Fruit fly (Drosophila melanogaster): ENCODE data around the gene CG4766.
A peak's percentile ranks its signal among the peaks of the same experiment; 100 is the strongest.

The CG4766 gene

DNA sequence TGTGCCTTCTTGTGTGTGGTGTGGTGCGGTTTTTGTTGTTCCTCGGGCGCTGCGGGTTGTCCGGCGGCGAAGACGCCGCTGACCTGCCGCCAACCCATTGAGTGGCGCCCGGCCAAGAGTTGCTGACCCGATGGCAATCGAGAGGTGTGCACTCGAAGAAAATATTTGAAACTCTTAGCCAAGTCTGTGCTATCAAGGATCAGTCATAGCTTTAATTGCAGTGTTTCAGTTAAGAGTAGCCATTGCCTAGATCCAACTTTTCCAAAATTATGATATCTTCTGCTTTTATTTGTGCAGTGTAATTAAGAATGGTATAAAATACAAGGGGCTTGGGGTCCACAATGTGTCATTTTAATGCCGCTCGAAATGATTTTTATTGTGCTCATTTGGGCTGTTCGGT lies 24.0 kb upstream of the CG4766 start (continued):
- no peak for TF ChIP-seq HmgD (GFP tag; optimal IDR thresholded peaks at IDR 0.05)
- TF ChIP-seq CG2202 (tag; optimal IDR thresholded peaks at IDR 0.05), result peak; percentile 50
- peak; percentile 34 for TF ChIP-seq pb (GFP tag; optimal IDR thresholded peaks at IDR 0.05)
- peak; percentile 1 for TF ChIP-seq NfI (GFP tag; optimal IDR thresholded peaks at IDR 0.05)
- TF ChIP-seq TFAM (GFP tag; optimal IDR thresholded peaks at IDR 0.05), result no peak
- TF ChIP-seq BtbVII (GFP tag; optimal IDR thresholded peaks at IDR 0.05), result no peak
- no peak for TF ChIP-seq Atf6 (GFP tag; IDR thresholded peaks at IDR 0.05)
- TF ChIP-seq CG11247 (GFP tag; IDR thresholded peaks at IDR 0.05), result no peak
- TF ChIP-seq fd3F (GFP tag; optimal IDR thresholded peaks at IDR 0.05), result no peak
- TF ChIP-seq CG6813 (GFP tag; optimal IDR thresholded peaks at IDR 0.05), result no peak
- TF ChIP-seq oc (tag; optimal IDR thresholded peaks at IDR 0.05), result peak; percentile 44
- no peak for TF ChIP-seq CG11696 (GFP tag; IDR thresholded peaks at IDR 0.05)
- no peak for TF ChIP-seq CG10147 (GFP tag; optimal IDR thresholded peaks at IDR 0.05)
- no peak for TF ChIP-seq slbo (GFP tag; IDR thresholded peaks at IDR 0.05)
- peak; percentile 54 for TF ChIP-seq NC2β (GFP tag; optimal IDR thresholded peaks at IDR 0.05)
- TF ChIP-seq Opbp (GFP tag; IDR thresholded peaks at IDR 0.05; ENCODE audit: partially characterized antibody), result no peak
- TF ChIP-seq MESR4 (GFP tag; optimal IDR thresholded peaks at IDR 0.05), result no peak
- TF ChIP-seq Hr78 (GFP tag; optimal IDR thresholded peaks at IDR 0.05), result peak in 1 of 2 experiments; percentile 68
- TF ChIP-seq CG31441 (GFP tag; IDR thresholded peaks at IDR 0.05), result peak; percentile 56
- no peak for TF ChIP-seq Dref (GFP tag; IDR thresholded peaks at IDR 0.05)
- TF ChIP-seq ci (GFP tag; IDR thresholded peaks at IDR 0.05), result peak; percentile 56; the same call in 1 of the 3 replicates
- peak; percentile 47; the same call in 1 of the 2 replicates for TF ChIP-seq CG4404 (GFP tag; IDR thresholded peaks at IDR 0.05)
- peak; percentile 46 for TF ChIP-seq Mes4 (GFP tag; optimal IDR thresholded peaks at IDR 0.05)
- TF ChIP-seq CG17328 (GFP tag; IDR thresholded peaks at IDR 0.05), result peak; percentile 67
- no peak for TF ChIP-seq BEAF-32 (GFP tag; optimal IDR thresholded peaks at IDR 0.05)
- peak; percentile 14; the same call in 1 of the 2 replicates for TF ChIP-seq CG4360 (GFP tag; IDR thresholded peaks at IDR 0.05)
- TF ChIP-seq ttk (GFP tag; IDR thresholded peaks at IDR 0.05), result 0 out of 2 replicates have a peak, but pooled peaks have one; percentile 30
- no peak for TF ChIP-seq CG11560 (tag; IDR thresholded peaks at IDR 0.05)
- TF ChIP-seq Hr39 (optimal IDR thresholded peaks at IDR 0.05), result no peak
- no peak for TF ChIP-seq Hand (GFP tag; optimal IDR thresholded peaks at IDR 0.05)
- TF ChIP-seq CG2678 (tag; optimal IDR thresholded peaks at IDR 0.05), result peak; percentile 42
- no peak for TF ChIP-seq ab (GFP tag; optimal IDR thresholded peaks at IDR 0.05)
- peak; percentile 41 for TF ChIP-seq Atf3 (GFP tag; optimal IDR thresholded peaks at IDR 0.05)
- TF ChIP-seq Drgx (GFP tag; IDR thresholded peaks at IDR 0.05), result no peak
- peak; percentile 65 for TF ChIP-seq Optix (GFP tag; IDR thresholded peaks at IDR 0.05)
- no peak for TF ChIP-seq lab (GFP tag; optimal IDR thresholded peaks at IDR 0.05)
- TF ChIP-seq ase (GFP tag; IDR thresholded peaks at IDR 0.05), result peak; percentile 47; the same call in 1 of the 3 replicates
- TF ChIP-seq ham (GFP tag; IDR thresholded peaks at IDR 0.05), result no peak
- TF ChIP-seq CG12942 (GFP tag; optimal IDR thresholded peaks at IDR 0.05), result peak; percentile 35
- no peak for TF ChIP-seq CG33557 (GFP tag; optimal IDR thresholded peaks at IDR 0.05)
- no peak for TF ChIP-seq so (GFP tag; IDR thresholded peaks at IDR 0.05)
- TF ChIP-seq peb (GFP tag; IDR thresholded peaks at IDR 0.05), result peak; percentile 25; the same call in 1 of the 2 replicates
- no peak for TF ChIP-seq H15 (GFP tag; IDR thresholded peaks at IDR 0.05)
- TF ChIP-seq CG12659 (GFP tag; optimal IDR thresholded peaks at IDR 0.05), result peak; percentile 5
- no peak for TF ChIP-seq CG10274 (GFP tag; optimal IDR thresholded peaks at IDR 0.05)
- peak; percentile 44; the same call in 1 of the 2 replicates for TF ChIP-seq ranshi (GFP tag; IDR thresholded peaks at IDR 0.05)
- peak; percentile 43 for TF ChIP-seq gcm (GFP tag; optimal IDR thresholded peaks at IDR 0.05)
- no peak for TF ChIP-seq wek (GFP tag; optimal IDR thresholded peaks at IDR 0.05)
- TF ChIP-seq disco-r (GFP tag; optimal IDR thresholded peaks at IDR 0.05), result no peak
- no peak for TF ChIP-seq Pdp1 (GFP tag; optimal IDR thresholded peaks at IDR 0.05)
- TF ChIP-seq Dfd (GFP tag; optimal IDR thresholded peaks at IDR 0.05), result no peak

Measured in whole organism, embryonic.